Fruit fly (Drosophila melanogaster): ENCODE results near the gene CG10469.
A peak's percentile ranks its signal among the peaks of the same experiment; 100 is the strongest.

The CG10469 gene

DNA sequence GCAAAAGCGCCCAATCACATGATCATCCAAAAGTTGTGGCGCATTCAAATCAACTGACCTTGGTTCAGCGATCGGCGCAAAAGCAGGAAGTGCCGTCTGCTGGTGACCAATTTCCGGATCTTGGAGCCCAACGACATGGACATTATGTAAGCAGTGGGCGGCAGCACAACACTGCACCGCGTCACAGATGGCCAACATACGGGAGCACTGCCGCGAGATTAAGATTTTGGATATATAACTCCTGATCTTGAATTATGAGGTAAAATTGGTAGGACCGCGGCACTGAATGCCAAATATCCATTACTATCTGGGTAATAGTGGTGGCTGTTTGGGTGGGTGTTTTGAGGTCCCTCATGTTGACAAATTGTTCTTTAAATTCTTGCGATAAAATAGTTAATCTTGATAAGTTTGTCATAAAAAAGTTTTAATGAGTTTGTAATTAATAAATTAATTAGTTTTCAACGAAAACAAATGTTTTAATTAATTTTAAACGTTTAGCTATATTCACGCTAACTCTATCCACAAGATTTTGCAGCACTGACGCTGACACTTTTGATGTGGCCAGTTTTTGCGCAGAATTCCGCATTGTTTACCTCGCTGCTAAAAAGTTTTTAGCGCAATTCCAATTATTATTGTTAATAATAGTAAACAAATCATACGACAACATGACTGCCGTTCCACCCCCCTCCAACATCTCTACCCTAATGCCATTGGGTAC is 18.0 kb downstream of the CG10469 start, which contains the start of the genes CG13295 and CG6610 (continued):
- TF ChIP-seq CG31441 (GFP tag; IDR thresholded peaks at IDR 0.05) (peak; percentile 60; the same call in 1 of the 2 replicates), CG17359 (tag; optimal IDR thresholded peaks at IDR 0.05) (no peak), disco-r (GFP tag; optimal IDR thresholded peaks at IDR 0.05) (no peak), CG12236 (GFP tag; optimal IDR thresholded peaks at IDR 0.05) (no peak), zen2 (GFP tag; IDR thresholded peaks at IDR 0.05; ENCODE audit: partially characterized antibody) (no peak), Hand (GFP tag; optimal IDR thresholded peaks at IDR 0.05) (no peak), Dll (GFP tag; IDR thresholded peaks at IDR 0.05; ENCODE audit: partially characterized antibody) (0 out of 4 replicates have a peak, but pooled peaks have one; percentile 23), wdn (GFP tag; IDR thresholded peaks at IDR 0.05) (no peak), CG8924 (tag; optimal IDR thresholded peaks at IDR 0.05) (peak; percentile 78), kay (GFP tag; optimal IDR thresholded peaks at IDR 0.05) (no peak), Dbx (GFP tag; IDR thresholded peaks at IDR 0.05) (0 out of 3 replicates have a peak, but pooled peaks have one; percentile 55), CG2202 (tag; optimal IDR thresholded peaks at IDR 0.05) (no peak), MBD-R2 (GFP tag; IDR thresholded peaks at IDR 0.05) (peak; percentile 68), row (GFP tag; IDR thresholded peaks at IDR 0.05) (peak; percentile 95), dpn (GFP tag; optimal IDR thresholded peaks at IDR 0.05) (peak; percentile 46 to 54), CG12155 (GFP tag; optimal IDR thresholded peaks at IDR 0.05) (peak; percentile 44), CG4404 (GFP tag; IDR thresholded peaks at IDR 0.05) (peak; percentile 42; the same call in 1 of the 2 replicates), br (optimal IDR thresholded peaks at IDR 0.05) (no peak), CG12744 (GFP tag; optimal IDR thresholded peaks at IDR 0.05) (peak; percentile 17), Ada2b (GFP tag; IDR thresholded peaks at IDR 0.05) (no peak), GATAe (GFP tag; conservative IDR thresholded peaks at IDR 0.05) (no peak), Dip2 (GFP tag; IDR thresholded peaks at IDR 0.05) (no peak), CG2889 (GFP tag; IDR thresholded peaks at IDR 0.05) (0 out of 3 replicates have a peak, but pooled peaks have one; percentile 15), al (GFP tag; IDR thresholded peaks at IDR 0.05) (peak; percentile 63), CG11398 (GFP tag; optimal IDR thresholded peaks at IDR 0.05) (no peak), CG1792 (GFP tag; optimal IDR thresholded peaks at IDR 0.05) (no peak), zfh2 (GFP tag; optimal IDR thresholded peaks at IDR 0.05) (peak; percentile 64), gt (GFP tag; IDR thresholded peaks at IDR 0.05) (no peak), CG17912 (GFP tag; optimal IDR thresholded peaks at IDR 0.05) (no peak), CG7786 (GFP tag; optimal IDR thresholded peaks at IDR 0.05) (peak; percentile 25), Sry-δ (GFP tag; optimal IDR thresholded peaks at IDR 0.05) (peak; percentile 22), ttk (GFP tag; IDR thresholded peaks at IDR 0.05) (no peak), CG6791 (GFP tag; IDR thresholded peaks at IDR 0.05; ENCODE audit: partially characterized antibody) (no peak), CG13424 (tag; optimal IDR thresholded peaks at IDR 0.05) (peak; percentile 73), Doc3 (GFP tag; IDR thresholded peaks at IDR 0.05; ENCODE audit: partially characterized antibody) (no peak), ems (GFP tag; optimal IDR thresholded peaks at IDR 0.05) (no peak), Xrp1 (GFP tag; IDR thresholded peaks at IDR 0.05) (peak; percentile 70), Hmx (GFP tag; optimal IDR thresholded peaks at IDR 0.05) (peak; percentile 24), pan (optimal IDR thresholded peaks at IDR 0.05) (no peak), pan (GFP tag; optimal IDR thresholded peaks at IDR 0.05 in 1 of 2, IDR thresholded peaks at IDR 0.05 in 1 of 2) (no peak), CG9727 (GFP tag; optimal IDR thresholded peaks at IDR 0.05) (peak; percentile 67), CG11093 (GFP tag; IDR thresholded peaks at IDR 0.05) (no peak), her (GFP tag; optimal IDR thresholded peaks at IDR 0.05) (no peak), CG8944 (GFP tag; optimal IDR thresholded peaks at IDR 0.05) (no peak), CG10431 (GFP tag; optimal IDR thresholded peaks at IDR 0.05) (peak; percentile 97), Dfd (GFP tag; optimal IDR thresholded peaks at IDR 0.05) (no peak), fd102C (GFP tag; optimal IDR thresholded peaks at IDR 0.05) (no peak), sna (GFP tag; IDR thresholded peaks at IDR 0.05; ENCODE audit: partially characterized antibody) (no peak), odd (GFP tag; optimal IDR thresholded peaks at IDR 0.05) (peak; percentile 1), CG12071 (GFP tag; optimal IDR thresholded peaks at IDR 0.05) (no peak), stc (GFP tag; IDR thresholded peaks at IDR 0.05) (no peak)
